Fruit fly (Drosophila melanogaster): ENCODE data around the gene Ccdc56.
A peak's percentile ranks its signal among the peaks of the same experiment; 100 is the strongest.

The Ccdc56 gene

dm6 chr3L:11680298-11680697 lies 28.5 kb upstream of the Ccdc56 start, which contains the start of gene CG32085 (continued):
- no peak for TF ChIP-seq btn (GFP tag; optimal IDR thresholded peaks at IDR 0.05)
- peak; percentile 6 for TF ChIP-seq p53 (GFP tag; optimal IDR thresholded peaks at IDR 0.05)
- no peak for TF ChIP-seq Atf-2 (GFP tag; optimal IDR thresholded peaks at IDR 0.05)
- no peak for TF ChIP-seq CG32772 (GFP tag; IDR thresholded peaks at IDR 0.05)
- TF ChIP-seq CG16815 (GFP tag; optimal IDR thresholded peaks at IDR 0.05), result peak; percentile 8
- TF ChIP-seq pfk (GFP tag; optimal IDR thresholded peaks at IDR 0.05), result no peak
- peak; percentile 35 for TF ChIP-seq unpg (GFP tag; optimal IDR thresholded peaks at IDR 0.05)
- no peak for TF ChIP-seq CG3407 (GFP tag; optimal IDR thresholded peaks at IDR 0.05)
- TF ChIP-seq seq (GFP tag; IDR thresholded peaks at IDR 0.05), result peak; percentile 37; the same call in 1 of the 2 replicates
- TF ChIP-seq CG17802 (tag; optimal IDR thresholded peaks at IDR 0.05), result no peak
- TF ChIP-seq Doc3 (GFP tag; IDR thresholded peaks at IDR 0.05; ENCODE audit: partially characterized antibody), result no peak
- peak; percentile 56 for TF ChIP-seq CG3847 (GFP tag; IDR thresholded peaks at IDR 0.05)
- peak; percentile 42; the same call in 2 of the 3 replicates for TF ChIP-seq tgo (GFP tag; IDR thresholded peaks at IDR 0.05)
- TF ChIP-seq Adf1 (GFP tag; IDR thresholded peaks at IDR 0.05), result peak; percentile 41; the same call in 1 of the 2 replicates
- no peak for TF ChIP-seq NC2α (GFP tag; optimal IDR thresholded peaks at IDR 0.05)
- TF ChIP-seq CG15601 (tag; optimal IDR thresholded peaks at IDR 0.05), result no peak
- TF ChIP-seq CG15269 (tag; optimal IDR thresholded peaks at IDR 0.05), result peak; percentile 42
- TF ChIP-seq CG6689 (GFP tag; IDR thresholded peaks at IDR 0.05), result 0 out of 2 replicates have a peak, but pooled peaks have one; percentile 30
- peak; percentile 21 for TF ChIP-seq NC2β (GFP tag; optimal IDR thresholded peaks at IDR 0.05)
- peak; percentile 60 to 61 for TF ChIP-seq Trl (optimal IDR thresholded peaks at IDR 0.05)
- peak; percentile 88 for TF ChIP-seq Trl (GFP tag; optimal IDR thresholded peaks at IDR 0.05)
- no peak for TF ChIP-seq Blimp-1 (GFP tag; optimal IDR thresholded peaks at IDR 0.05)
- no peak for TF ChIP-seq CG9797 (GFP tag; optimal IDR thresholded peaks at IDR 0.05)
- TF ChIP-seq gfzf (GFP tag; optimal IDR thresholded peaks at IDR 0.05), result no peak
- no peak for TF ChIP-seq CG10462 (GFP tag; optimal IDR thresholded peaks at IDR 0.05)
- TF ChIP-seq CG2889 (GFP tag; IDR thresholded peaks at IDR 0.05), result 0 out of 3 replicates have a peak, but pooled peaks have one; percentile 59
- TF ChIP-seq CG1647 (GFP tag; optimal IDR thresholded peaks at IDR 0.05), result peak; percentile 4
- no peak for TF ChIP-seq tap (tag; optimal IDR thresholded peaks at IDR 0.05)
- TF ChIP-seq ci (GFP tag; IDR thresholded peaks at IDR 0.05), result peak; percentile 79; the same call in 2 of the 3 replicates
- TF ChIP-seq Eip74EF (GFP tag; optimal IDR thresholded peaks at IDR 0.05), result no peak
- TF ChIP-seq Deaf1 (tag; optimal IDR thresholded peaks at IDR 0.05), result peak; percentile 62
- peak; percentile 82 for TF ChIP-seq slbo (GFP tag; IDR thresholded peaks at IDR 0.05)
- TF ChIP-seq lab (GFP tag; optimal IDR thresholded peaks at IDR 0.05), result peak; percentile 90
- peak; percentile 33 for TF ChIP-seq CG18764 (GFP tag; optimal IDR thresholded peaks at IDR 0.05)
- TF ChIP-seq Optix (GFP tag; IDR thresholded peaks at IDR 0.05), result no peak
- no peak for TF ChIP-seq sna (GFP tag; IDR thresholded peaks at IDR 0.05; ENCODE audit: partially characterized antibody)
- TF ChIP-seq CG31388 (GFP tag; optimal IDR thresholded peaks at IDR 0.05), result no peak
- TF ChIP-seq CG2712 (tag; optimal IDR thresholded peaks at IDR 0.05), result peak; percentile 34
- peak; percentile 56 for TF ChIP-seq CG7556 (GFP tag; optimal IDR thresholded peaks at IDR 0.05)
- peak; percentile 18 for TF ChIP-seq chn (GFP tag; optimal IDR thresholded peaks at IDR 0.05)
- peak; percentile 3 for TF ChIP-seq Mes4 (GFP tag; optimal IDR thresholded peaks at IDR 0.05)
- TF ChIP-seq Ptx1 (GFP tag; IDR thresholded peaks at IDR 0.05), result peak; percentile 57
- peak; percentile 91 for TF ChIP-seq CG32532 (GFP tag; IDR thresholded peaks at IDR 0.05)
- TF ChIP-seq dysf (GFP tag; IDR thresholded peaks at IDR 0.05), result peak; percentile 82
- no peak; the same call in 1 of the 2 replicates for TF ChIP-seq Xrp1 (GFP tag; IDR thresholded peaks at IDR 0.05)
- no peak for TF ChIP-seq CG17328 (GFP tag; IDR thresholded peaks at IDR 0.05)
- 0 out of 2 replicates have a peak, but pooled peaks have one; percentile 49 for TF ChIP-seq gsb (GFP tag; IDR thresholded peaks at IDR 0.05)
- peak; percentile 5 for TF ChIP-seq gcm2 (GFP tag; optimal IDR thresholded peaks at IDR 0.05)
- peak; percentile 52 for TF ChIP-seq CG16863 (GFP tag; optimal IDR thresholded peaks at IDR 0.05)
- peak; percentile 91 for TF ChIP-seq CG18599 (GFP tag; optimal IDR thresholded peaks at IDR 0.05)
- no peak for TF ChIP-seq CG6791 (GFP tag; IDR thresholded peaks at IDR 0.05; ENCODE audit: partially characterized antibody)

Data from whole organism, embryonic.